Fruit fly (Drosophila melanogaster): ENCODE data around the gene Npc2c.

The Npc2c gene

dm6 chr3R:10055004-10055403, 5.0 kb upstream of the Npc2c start (continued):
- TF ChIP-seq D (optimal IDR thresholded peaks at IDR 0.05): no peak
- no peak for TF ChIP-seq D (GFP tag; optimal IDR thresholded peaks at IDR 0.05)
- no peak for TF ChIP-seq Antp (GFP tag; optimal IDR thresholded peaks at IDR 0.05)
- no peak for TF ChIP-seq run (tag; optimal IDR thresholded peaks at IDR 0.05)
- TF ChIP-seq amos (GFP tag; IDR thresholded peaks at IDR 0.05; ENCODE audit: partially characterized antibody): no peak

DNA sequence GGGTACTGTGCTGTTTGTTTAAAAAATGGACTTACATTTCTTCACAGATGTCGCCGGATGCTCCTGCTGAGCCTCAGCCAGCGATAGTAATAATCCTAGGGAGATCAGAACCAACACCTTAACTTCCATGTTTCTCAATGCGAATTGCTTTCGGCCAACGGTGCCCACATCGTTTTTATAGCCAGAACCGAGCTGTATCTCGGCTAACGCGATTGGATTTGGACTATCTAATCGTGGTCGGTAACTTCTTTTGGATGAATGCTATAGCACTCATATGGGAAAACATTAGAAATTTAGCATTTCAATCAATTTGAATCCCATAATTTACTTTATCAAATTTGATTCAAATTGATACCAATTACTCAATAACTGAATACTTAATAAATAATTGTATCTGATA, 4.1 kb upstream of the Npc2c start, which contains the start of gene Npc2d:
Gene Npc2d (minus strand): TSS at position 133 of the 400 bp plus-strand sequence.
- TF ChIP-seq ewg (GFP tag; optimal IDR thresholded peaks at IDR 0.05): no peak
- no peak for TF ChIP-seq CG2202 (tag; optimal IDR thresholded peaks at IDR 0.05)
- peak; percentile 57 for TF ChIP-seq Deaf1 (tag; optimal IDR thresholded peaks at IDR 0.05)
- TF ChIP-seq Dref (GFP tag; IDR thresholded peaks at IDR 0.05): no peak
- TF ChIP-seq exex (tag; optimal IDR thresholded peaks at IDR 0.05): peak; percentile 24
- TF ChIP-seq nau (GFP tag; optimal IDR thresholded peaks at IDR 0.05): no peak
- TF ChIP-seq GATAe (GFP tag; conservative IDR thresholded peaks at IDR 0.05): peak; percentile 44; the same call in 1 of the 2 replicates
- peak; percentile 81 for TF ChIP-seq CG18011 (GFP tag; optimal IDR thresholded peaks at IDR 0.05)
- no peak for TF ChIP-seq CG17829 (tag; optimal IDR thresholded peaks at IDR 0.05)
- no peak for TF ChIP-seq Dip2 (GFP tag; IDR thresholded peaks at IDR 0.05)
- TF ChIP-seq rib (GFP tag; IDR thresholded peaks at IDR 0.05): no peak
- TF ChIP-seq Sry-β (GFP tag; optimal IDR thresholded peaks at IDR 0.05): no peak

- TF ChIP-seq dpn (GFP tag; optimal IDR thresholded peaks at IDR 0.05): no peak
- no peak for TF ChIP-seq D (optimal IDR thresholded peaks at IDR 0.05)
- no peak for TF ChIP-seq D (GFP tag; optimal IDR thresholded peaks at IDR 0.05)
- no peak for TF ChIP-seq klu (GFP tag; IDR thresholded peaks at IDR 0.05)
- no peak for TF ChIP-seq pb (GFP tag; optimal IDR thresholded peaks at IDR 0.05)
- no peak for TF ChIP-seq CG11560 (tag; IDR thresholded peaks at IDR 0.05)
- TF ChIP-seq CG18476 (GFP tag; optimal IDR thresholded peaks at IDR 0.05): peak; percentile 86
- TF ChIP-seq pros (GFP tag; optimal IDR thresholded peaks at IDR 0.05): peak; percentile 56
- no peak for TF ChIP-seq CG1792 (GFP tag; optimal IDR thresholded peaks at IDR 0.05)
- TF ChIP-seq lola (GFP tag; optimal IDR thresholded peaks at IDR 0.05): no peak
- TF ChIP-seq seq (GFP tag; IDR thresholded peaks at IDR 0.05): no peak
- TF ChIP-seq sc (optimal IDR thresholded peaks at IDR 0.05): no peak
- no peak for TF ChIP-seq sc (GFP tag; optimal IDR thresholded peaks at IDR 0.05)
- no peak for TF ChIP-seq CG11085 (GFP tag; IDR thresholded peaks at IDR 0.05)
- no peak for TF ChIP-seq CG11247 (GFP tag; IDR thresholded peaks at IDR 0.05)
- no peak for TF ChIP-seq CG5953 (GFP tag; IDR thresholded peaks at IDR 0.05)
- no peak for TF ChIP-seq Dll (GFP tag; IDR thresholded peaks at IDR 0.05; ENCODE audit: partially characterized antibody)
- no peak for TF ChIP-seq Bdp1 (GFP tag; optimal IDR thresholded peaks at IDR 0.05)
- no peak for TF ChIP-seq eyg (GFP tag; optimal IDR thresholded peaks at IDR 0.05)
- TF ChIP-seq CG10959 (GFP tag; IDR thresholded peaks at IDR 0.05): 0 out of 2 replicates have a peak, but pooled peaks have one; percentile 8
- peak; percentile 65 for TF ChIP-seq hkb (optimal IDR thresholded peaks at IDR 0.05)
- TF ChIP-seq hkb (GFP tag; IDR thresholded peaks at IDR 0.05): no peak
- no peak for TF ChIP-seq CG10543 (GFP tag; optimal IDR thresholded peaks at IDR 0.05)
- no peak for TF ChIP-seq nom (GFP tag; optimal IDR thresholded peaks at IDR 0.05)
- no peak for TF ChIP-seq dati (GFP tag; IDR thresholded peaks at IDR 0.05)
- TF ChIP-seq h (optimal IDR thresholded peaks at IDR 0.05): no peak
- TF ChIP-seq zf30C (GFP tag; optimal IDR thresholded peaks at IDR 0.05): no peak
Observed at dm6 chr3R:10056647-10057046, 3.4 kb upstream of the Npc2c start.

All from whole organism, embryonic.